Worm (Caenorhabditis elegans): Measurements from ENCODE around the gene famh-161.

Gene famh-161

ce11 chrV:20509427-20509826 lies 24.5 kb downstream of the famh-161 start:
- TF ChIP-seq him-1 (tag; optimal IDR thresholded peaks at IDR 0.05) (no peak), W03F9.2 (tag; optimal IDR thresholded peaks at IDR 0.05) (no peak), dao-5 (tag; optimal IDR thresholded peaks at IDR 0.05) (no peak)

- TF ChIP-seq dao-5 (tag; optimal IDR thresholded peaks at IDR 0.05): no peak
- no peak for TF ChIP-seq W03F9.2 (tag; optimal IDR thresholded peaks at IDR 0.05)
- TF ChIP-seq him-1 (tag; optimal IDR thresholded peaks at IDR 0.05): no peak
Measured at ce11 chrV:20506542-20506941, 27.4 kb downstream of the famh-161 start.

ce11 chrV:20504997-20505396 lies 29.0 kb downstream of the famh-161 start, which contains the start of gene Y38H6C.4:
Y38H6C.4 (minus strand) TSS chrV:20505097.
- TF ChIP-seq dao-5 (tag; optimal IDR thresholded peaks at IDR 0.05) (no peak), W03F9.2 (tag; optimal IDR thresholded peaks at IDR 0.05) (no peak), him-1 (tag; optimal IDR thresholded peaks at IDR 0.05) (no peak)

ce11 chrV:20500405-20500804 lies 33.6 kb downstream of the famh-161 start, which contains the start of gene dct-14:
dct-14 (minus strand) TSS chrV:20500505.
- no peak for TF ChIP-seq W03F9.2 (tag; optimal IDR thresholded peaks at IDR 0.05)
- TF ChIP-seq dao-5 (tag; optimal IDR thresholded peaks at IDR 0.05): no peak
- no peak for TF ChIP-seq him-1 (tag; optimal IDR thresholded peaks at IDR 0.05)

ce11 chrV:20499642-20500041 lies 34.3 kb downstream of the famh-161 start:
- no peak for TF ChIP-seq him-1 (tag; optimal IDR thresholded peaks at IDR 0.05)
- TF ChIP-seq W03F9.2 (tag; optimal IDR thresholded peaks at IDR 0.05): no peak
- TF ChIP-seq dao-5 (tag; optimal IDR thresholded peaks at IDR 0.05): no peak

ce11 chrV:20498980-20499379 lies 35.0 kb downstream of the famh-161 start, which contains the start of gene dct-16:
dct-16 (minus strand) TSS chrV:20499057.
- TF ChIP-seq dao-5 (tag; optimal IDR thresholded peaks at IDR 0.05): no peak
- no peak for TF ChIP-seq him-1 (tag; optimal IDR thresholded peaks at IDR 0.05)
- TF ChIP-seq W03F9.2 (tag; optimal IDR thresholded peaks at IDR 0.05): no peak

ce11 chrV:20497537-20497936 lies 36.4 kb downstream of the famh-161 start:
- TF ChIP-seq dao-5 (tag; optimal IDR thresholded peaks at IDR 0.05) (no peak), him-1 (tag; optimal IDR thresholded peaks at IDR 0.05) (no peak), W03F9.2 (tag; optimal IDR thresholded peaks at IDR 0.05) (no peak)

- TF ChIP-seq W03F9.2 (tag; optimal IDR thresholded peaks at IDR 0.05) (no peak), dao-5 (tag; optimal IDR thresholded peaks at IDR 0.05) (no peak), him-1 (tag; optimal IDR thresholded peaks at IDR 0.05) (no peak)
Measured at ce11 chrV:20493271-20494231, 40.4 kb downstream of the famh-161 start, which contains the start of gene B0250.5. B0250.5 (plus strand) TSS chrV:20493924.

- TF ChIP-seq him-1 (tag; optimal IDR thresholded peaks at IDR 0.05): no peak
- TF ChIP-seq dao-5 (tag; optimal IDR thresholded peaks at IDR 0.05): no peak
- TF ChIP-seq W03F9.2 (tag; optimal IDR thresholded peaks at IDR 0.05): no peak
Measured at ce11 chrV:20492385-20492784, 41.6 kb downstream of the famh-161 start, which contains the start of gene srbc-79. srbc-79 (minus strand) TSS chrV:20492485.

ce11 chrV:20489102-20489501 lies 44.9 kb downstream of the famh-161 start, which contains the start of gene srbc-78:
srbc-78 (minus strand) TSS chrV:20489202.
- TF ChIP-seq W03F9.2 (tag; optimal IDR thresholded peaks at IDR 0.05): no peak
- TF ChIP-seq dao-5 (tag; optimal IDR thresholded peaks at IDR 0.05): no peak
- no peak for TF ChIP-seq him-1 (tag; optimal IDR thresholded peaks at IDR 0.05)

ce11 chrV:20486549-20486948 lies 47.4 kb downstream of the famh-161 start:
- TF ChIP-seq dao-5 (tag; optimal IDR thresholded peaks at IDR 0.05): no peak
- no peak for TF ChIP-seq him-1 (tag; optimal IDR thresholded peaks at IDR 0.05)
- TF ChIP-seq W03F9.2 (tag; optimal IDR thresholded peaks at IDR 0.05): no peak

- TF ChIP-seq dao-5 (tag; optimal IDR thresholded peaks at IDR 0.05): no peak
- TF ChIP-seq him-1 (tag; optimal IDR thresholded peaks at IDR 0.05): no peak
- no peak for TF ChIP-seq W03F9.2 (tag; optimal IDR thresholded peaks at IDR 0.05)
Measured at ce11 chrV:20485285-20485684, 48.7 kb downstream of the famh-161 start, which contains the start of gene dhcr-7. dhcr-7 (minus strand) TSS chrV:20485385.

- no peak for TF ChIP-seq him-1 (tag; optimal IDR thresholded peaks at IDR 0.05)
- no peak for TF ChIP-seq W03F9.2 (tag; optimal IDR thresholded peaks at IDR 0.05)
- TF ChIP-seq dao-5 (tag; optimal IDR thresholded peaks at IDR 0.05): no peak
Measured at ce11 chrV:20480790-20481189, 53.2 kb downstream of the famh-161 start.
